ENCODE assay signal across 5 worm cellular contexts in the genomic region with DNA sequence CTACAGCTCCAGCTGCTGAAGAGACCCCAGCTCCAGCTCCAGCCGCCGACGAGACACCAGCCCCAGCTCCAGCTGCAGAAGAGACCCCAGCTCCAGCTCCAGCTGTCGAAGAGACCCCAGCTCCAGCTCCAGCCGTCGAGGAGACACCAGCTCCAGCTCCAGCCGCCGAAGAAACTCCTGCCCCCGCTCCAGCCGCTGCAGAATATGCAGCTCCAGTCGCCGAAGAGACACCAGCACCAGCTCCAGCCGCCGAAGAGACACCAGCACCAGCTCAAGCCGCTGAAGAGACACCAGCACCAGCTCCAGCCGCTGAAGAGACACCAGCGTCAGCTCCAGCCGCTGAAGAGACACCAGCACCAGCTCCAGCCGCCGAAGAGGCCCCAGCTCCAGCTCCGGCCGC.
TF ChIP-seq lines count a peak whose summit lies in the region.

No protein-coding gene starts in this region.

TF ChIP-seq in whole organism, L1 larva, 84 proteins besides CTCF, POLR2A, EP300 and RAD21:
- peak; percentile 30 for TF ChIP-seq ceh-8 (GFP tag; optimal IDR thresholded peaks at IDR 0.05; lab: Kevin White, UChicago)
- no peak for TF ChIP-seq alr-1 (tag; optimal IDR thresholded peaks at IDR 0.05; lab: Kevin White, UChicago; ENCODE audit: borderline replicate concordance)
- no peak for TF ChIP-seq lin-39 (tag; optimal IDR thresholded peaks at IDR 0.05; lab: Kevin White, UChicago)
- no peak for TF ChIP-seq zag-1 (tag; optimal IDR thresholded peaks at IDR 0.05; lab: Kevin White, UChicago)
TF ChIP-seq in whole organism, L1 larva: peak in this region for 1.

TF ChIP-seq in whole organism, L4 larva, 104 proteins besides CTCF, POLR2A, EP300 and RAD21:
- no peak for TF ChIP-seq mxl-3 (GFP tag; optimal IDR thresholded peaks at IDR 0.05; lab: Kevin White, UChicago)
- peak; percentile 86; the same call in 1 of the 2 replicates for TF ChIP-seq pha-4 (GFP tag; IDR thresholded peaks at IDR 0.05; lab: Robert Waterston, UW)
- TF ChIP-seq pha-4 (tag; optimal IDR thresholded peaks at IDR 0.05; lab: Kevin White, UChicago): no peak
- TF ChIP-seq set-16 (GFP tag; IDR thresholded peaks at IDR 0.05; lab: Robert Waterston, UW): peak; percentile 98
- no peak for TF ChIP-seq madf-9 (GFP tag; conservative IDR thresholded peaks at IDR 0.05; lab: Robert Waterston, UW)
- TF ChIP-seq saeg-2 (GFP tag; IDR thresholded peaks at IDR 0.05; lab: Robert Waterston, UW): no peak
- TF ChIP-seq nhr-41 (GFP tag; IDR thresholded peaks at IDR 0.05; lab: Robert Waterston, UW): no peak
- no peak for TF ChIP-seq dmd-6 (GFP tag; IDR thresholded peaks at IDR 0.05; lab: Robert Waterston, UW)

TF ChIP-seq in whole organism, early embryonic, 17 proteins besides CTCF, POLR2A, EP300 and RAD21:
- no peak for TF ChIP-seq ama-1 (optimal IDR thresholded peaks at IDR 0.05; lab: Kevin White, UChicago)
- TF ChIP-seq ceh-13 (GFP tag; optimal IDR thresholded peaks at IDR 0.05; lab: Kevin White, UChicago): no peak
- no peak for TF ChIP-seq scrt-1 (GFP tag; IDR thresholded peaks at IDR 0.05; lab: Robert Waterston, UW)
- TF ChIP-seq sea-1 (GFP tag; conservative IDR thresholded peaks at IDR 0.05; lab: Robert Waterston, UW): no peak
- peak; percentile 37 for TF ChIP-seq aly-1 (tag; optimal IDR thresholded peaks at IDR 0.05; lab: Kevin White, UChicago)

TF ChIP-seq in whole organism, late embryonic, 69 proteins besides CTCF, POLR2A, EP300 and RAD21:
- TF ChIP-seq pros-1 (tag; optimal IDR thresholded peaks at IDR 0.05; lab: Kevin White, UChicago): no peak
- TF ChIP-seq che-1 (tag; optimal IDR thresholded peaks at IDR 0.05; lab: Kevin White, UChicago): peak; percentile 2

TF ChIP-seq in whole organism, young adult, 124 proteins besides CTCF, POLR2A, EP300 and RAD21:
- peak; percentile 98 for TF ChIP-seq egrh-3 (GFP tag; IDR thresholded peaks at IDR 0.05; lab: Robert Waterston, UW)
- peak; percentile 83 for TF ChIP-seq zfh-2 (GFP tag; conservative IDR thresholded peaks at IDR 0.05; lab: Robert Waterston, UW)
- no peak for TF ChIP-seq F33H1.4 (GFP tag; IDR thresholded peaks at IDR 0.05; lab: Robert Waterston, UW)
- no peak for TF ChIP-seq hsf-1 (GFP tag; IDR thresholded peaks at IDR 0.05; lab: Robert Waterston, UW)
- peak; percentile 16; the same call in 1 of the 2 replicates for TF ChIP-seq mcd-1 (GFP tag; IDR thresholded peaks at IDR 0.05; lab: Robert Waterston, UW)
